Fruit fly (Drosophila melanogaster): ENCODE data around the gene CG16753.

Gene CG16753

dm6 chr3L:3054851-3055250, at the start of gene CG16753:
CG16753 (plus strand) TSS chr3L:3055079.
- TF ChIP-seq Mnt (GFP tag; optimal IDR thresholded peaks at IDR 0.05) = peak; percentile 59
- TF ChIP-seq Crg-1 (GFP tag; optimal IDR thresholded peaks at IDR 0.05) = no peak
- peak; percentile 31 for TF ChIP-seq bab1 (GFP tag; optimal IDR thresholded peaks at IDR 0.05)

DNA sequence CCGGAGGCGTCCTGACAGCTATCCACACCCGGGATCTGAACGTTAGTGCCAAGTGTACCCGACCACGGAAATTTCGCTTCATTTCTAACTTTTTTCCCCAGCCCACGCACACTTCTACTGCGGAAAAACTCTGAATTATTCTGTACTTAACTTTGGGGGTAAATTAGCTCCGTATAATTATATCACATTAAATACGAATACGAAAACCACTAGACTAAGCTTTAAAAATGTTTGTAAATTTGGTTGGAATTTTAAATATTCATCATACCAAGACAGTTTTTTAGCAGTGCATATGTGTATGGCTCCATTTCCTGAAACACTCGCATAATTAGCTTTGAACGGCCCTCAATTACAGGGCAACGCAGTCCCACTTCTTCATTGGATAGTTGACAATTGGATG, 41.4 kb upstream of the CG16753 start:
- TF ChIP-seq CG1620 (GFP tag; optimal IDR thresholded peaks at IDR 0.05) (no peak), CG7045 (GFP tag; optimal IDR thresholded peaks at IDR 0.05) (no peak), CG7101 (tag; optimal IDR thresholded peaks at IDR 0.05) (no peak), toe (GFP tag; optimal IDR thresholded peaks at IDR 0.05) (no peak), pad (GFP tag; optimal IDR thresholded peaks at IDR 0.05) (no peak), bab1 (GFP tag; optimal IDR thresholded peaks at IDR 0.05) (no peak), cic (GFP tag; optimal IDR thresholded peaks at IDR 0.05) (no peak)

DNA sequence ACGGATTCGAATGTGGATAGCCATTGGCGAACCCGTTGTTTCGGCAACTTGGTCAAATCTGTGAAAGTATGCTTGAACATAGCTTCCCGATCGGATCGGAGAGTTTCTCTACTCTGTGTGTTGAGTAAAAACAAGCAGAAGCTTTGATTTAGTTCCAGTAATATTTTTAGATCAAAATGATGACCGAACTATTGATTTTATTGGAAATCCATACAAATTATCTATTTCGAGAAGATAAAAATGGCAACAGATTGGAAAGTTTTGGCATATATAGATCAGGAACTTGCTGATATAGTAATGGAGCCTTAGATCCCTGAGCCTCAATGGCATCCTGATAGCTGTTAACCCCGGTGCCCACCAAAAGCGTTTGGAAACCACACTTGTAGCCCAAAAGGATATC, 38.9 kb upstream of the CG16753 start, which contains the start of gene CG32488:
CG32488 (minus strand) TSS at position 101 of the 400 bp plus-strand sequence.
- no peak for TF ChIP-seq CG1620 (GFP tag; optimal IDR thresholded peaks at IDR 0.05)
- no peak for TF ChIP-seq cnc (optimal IDR thresholded peaks at IDR 0.05)
- no peak for TF ChIP-seq CG12768 (GFP tag; optimal IDR thresholded peaks at IDR 0.05)
- no peak for TF ChIP-seq CG7045 (GFP tag; optimal IDR thresholded peaks at IDR 0.05)
- TF ChIP-seq CG33017 (tag; optimal IDR thresholded peaks at IDR 0.05) = no peak
- TF ChIP-seq CG7101 (tag; optimal IDR thresholded peaks at IDR 0.05) = no peak
- TF ChIP-seq Clk (GFP tag; optimal IDR thresholded peaks at IDR 0.05) = no peak
- TF ChIP-seq ovo (GFP tag; optimal IDR thresholded peaks at IDR 0.05) = no peak
- no peak for TF ChIP-seq Mnt (GFP tag; optimal IDR thresholded peaks at IDR 0.05)
- TF ChIP-seq cic (GFP tag; optimal IDR thresholded peaks at IDR 0.05) = no peak
- no peak for TF ChIP-seq bab1 (GFP tag; optimal IDR thresholded peaks at IDR 0.05)
- no peak for TF ChIP-seq Hr96 (GFP tag; optimal IDR thresholded peaks at IDR 0.05)
- no peak for TF ChIP-seq tj (GFP tag; optimal IDR thresholded peaks at IDR 0.05)

DNA sequence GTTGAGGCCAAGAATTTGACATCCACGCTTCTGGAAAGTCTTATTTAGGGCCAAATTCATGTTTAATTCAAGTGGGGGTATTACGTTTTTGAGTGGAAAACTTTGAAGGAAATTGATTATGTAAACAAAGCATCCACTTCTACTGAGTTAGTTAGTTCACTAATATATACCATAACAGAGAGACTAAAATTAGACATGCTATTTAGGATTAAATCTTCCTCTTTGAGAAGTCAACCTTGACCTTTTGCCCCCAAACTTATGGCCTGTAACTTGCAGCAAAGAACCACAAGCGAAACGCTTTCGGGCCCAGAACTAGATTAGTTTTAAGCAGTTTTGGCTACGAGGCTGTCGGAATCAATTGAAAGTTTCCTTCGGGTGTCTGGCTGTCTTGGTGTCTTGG, 37.7 kb upstream of the CG16753 start, which contains the start of gene CG32487:
CG32487 (minus strand) TSS at position 101 of the 400 bp plus-strand sequence.
- TF ChIP-seq pad (GFP tag; optimal IDR thresholded peaks at IDR 0.05) = no peak
- TF ChIP-seq Hr96 (GFP tag; optimal IDR thresholded peaks at IDR 0.05) = no peak
- no peak for TF ChIP-seq CG1620 (GFP tag; optimal IDR thresholded peaks at IDR 0.05)
- no peak for TF ChIP-seq CG7045 (GFP tag; optimal IDR thresholded peaks at IDR 0.05)
- TF ChIP-seq ovo (GFP tag; optimal IDR thresholded peaks at IDR 0.05) = no peak
- no peak for TF ChIP-seq tj (GFP tag; optimal IDR thresholded peaks at IDR 0.05)
- no peak for TF ChIP-seq Crg-1 (GFP tag; optimal IDR thresholded peaks at IDR 0.05)
- TF ChIP-seq Mnt (GFP tag; optimal IDR thresholded peaks at IDR 0.05) = no peak
- no peak for TF ChIP-seq kay (GFP tag; ENCODE audit: borderline replicate concordance)
- TF ChIP-seq CG11617 (GFP tag; optimal IDR thresholded peaks at IDR 0.05) = no peak
- no peak for TF ChIP-seq cic (GFP tag; optimal IDR thresholded peaks at IDR 0.05)
- TF ChIP-seq CG5204 (GFP tag; optimal IDR thresholded peaks at IDR 0.05) = no peak
- TF ChIP-seq CG12768 (GFP tag; optimal IDR thresholded peaks at IDR 0.05) = no peak
- TF ChIP-seq CG14711 (tag; optimal IDR thresholded peaks at IDR 0.05) = no peak
- TF ChIP-seq bab1 (GFP tag; optimal IDR thresholded peaks at IDR 0.05) = no peak
- no peak for TF ChIP-seq CG7101 (tag; optimal IDR thresholded peaks at IDR 0.05)
- no peak for TF ChIP-seq toe (GFP tag; optimal IDR thresholded peaks at IDR 0.05)

DNA sequence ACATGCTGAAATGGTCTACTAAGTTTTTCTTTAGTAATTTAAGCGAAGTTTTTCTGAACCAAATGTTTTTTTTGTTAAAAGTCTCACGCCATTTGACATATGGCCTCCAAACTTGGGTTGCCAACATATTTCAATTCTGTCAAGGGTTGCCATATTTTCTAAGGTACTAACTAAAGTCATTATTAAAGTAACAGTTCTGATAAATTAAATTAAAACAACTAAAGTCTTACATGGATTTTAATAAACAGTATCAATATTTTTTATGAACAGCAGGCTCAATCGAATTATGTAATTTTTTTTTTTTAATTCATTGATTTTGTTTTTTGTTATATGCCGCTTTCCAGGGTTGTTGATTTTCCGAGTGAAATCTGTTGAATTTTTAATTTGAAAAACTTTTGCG, 28.5 kb upstream of the CG16753 start, which contains the start of gene aly:
aly (minus strand) TSS at position 101 of the 400 bp plus-strand sequence.
- TF ChIP-seq bab1 (GFP tag; optimal IDR thresholded peaks at IDR 0.05) = no peak
- no peak for TF ChIP-seq CG5204 (GFP tag; optimal IDR thresholded peaks at IDR 0.05)
- TF ChIP-seq CG7045 (GFP tag; optimal IDR thresholded peaks at IDR 0.05) = no peak
- no peak for TF ChIP-seq tj (GFP tag; optimal IDR thresholded peaks at IDR 0.05)
- TF ChIP-seq Clk (GFP tag; optimal IDR thresholded peaks at IDR 0.05) = no peak
- no peak for TF ChIP-seq Hr96 (GFP tag; optimal IDR thresholded peaks at IDR 0.05)
- no peak for TF ChIP-seq CG7101 (tag; optimal IDR thresholded peaks at IDR 0.05)
- no peak for TF ChIP-seq CG1620 (GFP tag; optimal IDR thresholded peaks at IDR 0.05)
- no peak for TF ChIP-seq CG14711 (tag; optimal IDR thresholded peaks at IDR 0.05)
- no peak for TF ChIP-seq ovo (GFP tag; optimal IDR thresholded peaks at IDR 0.05)
- TF ChIP-seq CG33017 (tag; optimal IDR thresholded peaks at IDR 0.05) = no peak
- TF ChIP-seq cnc (optimal IDR thresholded peaks at IDR 0.05) = no peak
- TF ChIP-seq kay (GFP tag; ENCODE audit: borderline replicate concordance) = no peak
- TF ChIP-seq Mnt (GFP tag; optimal IDR thresholded peaks at IDR 0.05) = no peak
- no peak for TF ChIP-seq CG11617 (GFP tag; optimal IDR thresholded peaks at IDR 0.05)
- TF ChIP-seq pad (GFP tag; optimal IDR thresholded peaks at IDR 0.05) = no peak
- no peak for TF ChIP-seq Crg-1 (GFP tag; optimal IDR thresholded peaks at IDR 0.05)

- no peak for TF ChIP-seq Crg-1 (GFP tag; optimal IDR thresholded peaks at IDR 0.05)
- peak; percentile 100 for TF ChIP-seq pad (GFP tag; optimal IDR thresholded peaks at IDR 0.05)
- TF ChIP-seq CG33017 (tag; optimal IDR thresholded peaks at IDR 0.05) = no peak
- no peak for TF ChIP-seq Clk (GFP tag; optimal IDR thresholded peaks at IDR 0.05)
- peak; percentile 55 for TF ChIP-seq Mnt (GFP tag; optimal IDR thresholded peaks at IDR 0.05)
- TF ChIP-seq CG14711 (tag; optimal IDR thresholded peaks at IDR 0.05) = no peak
- TF ChIP-seq cic (GFP tag; optimal IDR thresholded peaks at IDR 0.05) = peak; percentile 8
- no peak for TF ChIP-seq CG11617 (GFP tag; optimal IDR thresholded peaks at IDR 0.05)
- TF ChIP-seq toe (GFP tag; optimal IDR thresholded peaks at IDR 0.05) = no peak
- peak; percentile 33 for TF ChIP-seq CG12768 (GFP tag; optimal IDR thresholded peaks at IDR 0.05)
- TF ChIP-seq CG7101 (tag; optimal IDR thresholded peaks at IDR 0.05) = no peak
- TF ChIP-seq ovo (GFP tag; optimal IDR thresholded peaks at IDR 0.05) = peak; percentile 70
- peak; percentile 93 for TF ChIP-seq kay (GFP tag; ENCODE audit: borderline replicate concordance)
- TF ChIP-seq Hr96 (GFP tag; optimal IDR thresholded peaks at IDR 0.05) = no peak
- peak; percentile 11 for TF ChIP-seq tj (GFP tag; optimal IDR thresholded peaks at IDR 0.05)
- TF ChIP-seq bab1 (GFP tag; optimal IDR thresholded peaks at IDR 0.05) = no peak
- TF ChIP-seq cnc (optimal IDR thresholded peaks at IDR 0.05) = no peak
- no peak for TF ChIP-seq CG7045 (GFP tag; optimal IDR thresholded peaks at IDR 0.05)
- TF ChIP-seq CG5204 (GFP tag; optimal IDR thresholded peaks at IDR 0.05) = no peak
- TF ChIP-seq CG1620 (GFP tag; optimal IDR thresholded peaks at IDR 0.05) = no peak
These were observed 19.9 kb upstream of the CG16753 start, which contains the start of gene CG2162 for dm6 chr3L:3034779-3035643. CG2162 (plus strand) TSS chr3L:3035196.

Measured in whole organism, adult.